Worm (Caenorhabditis elegans) whole organism, L3 larva: ENCODE measurements around the gene rpl-12.

Experiments used
- nfya-1 ChIP-seq: sonication (generic microtip); optimal IDR thresholded peaks from 2 replicates; lab custom pipeline; 2017; ENCODE audit warnings: missing genetic modification characterization, mild to moderate bottlenecking, missing compliant biosample characterization, antibody characterized with exemption, moderate library complexity; ENCODE audit not compliant: insufficient read depth
- nhr-76 ChIP-seq: fragments of 150-350 bp; sonication (generic microtip); optimal IDR thresholded peaks from 5 replicates; lab custom pipeline; 2014; ENCODE audit warnings: missing biosample characterization, missing genetic modification characterization
- pha-4 ChIP-seq: fragments of 150-350 bp; optimal IDR thresholded peaks from 2 replicates; lab custom pipeline; 2014; ENCODE audit warnings: missing biosample characterization, missing genetic modification reagents, missing genetic modification characterization

- no peak for TF ChIP-seq nhr-76 (tag; lab: Kevin White, UChicago)
- no peak for TF ChIP-seq pha-4
- TF ChIP-seq nfya-1: no peak
Measured at ce11 chrIV:13197282-13197681, 43.2 kb downstream of the rpl-12 start, which contains the start of gene C48D1.1.
